Fruit fly (Drosophila melanogaster): ENCODE results near the gene osa.

DNA sequence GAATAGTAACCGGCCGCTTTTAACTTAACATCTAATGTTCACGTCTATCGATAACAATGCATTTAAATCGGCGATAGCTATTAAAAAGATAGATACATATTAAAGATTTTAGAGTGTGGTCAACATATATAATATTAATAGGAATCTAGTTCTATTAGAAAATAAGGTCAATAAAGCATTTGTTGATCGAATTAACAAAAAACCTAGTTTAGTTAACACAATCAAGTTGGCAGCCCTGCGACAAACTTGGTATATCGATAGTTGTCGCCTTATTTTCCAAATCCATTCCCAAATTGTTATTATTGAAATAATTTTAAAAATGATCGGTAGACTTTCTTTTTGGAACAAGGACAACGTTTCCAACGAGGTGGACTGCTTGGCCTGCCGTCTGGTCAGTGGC lies 33.3 kb downstream of the osa start, which contains the start of the genes CG31251 and CG31360:
- TF ChIP-seq ATbp (GFP tag; optimal IDR thresholded peaks at IDR 0.05) (no peak), caup (GFP tag; optimal IDR thresholded peaks at IDR 0.05; ENCODE audit: severe bottlenecking) (no peak), kah (GFP tag; optimal IDR thresholded peaks at IDR 0.05) (no peak), CG18011 (GFP tag; optimal IDR thresholded peaks at IDR 0.05) (no peak)
